Fruit fly (Drosophila melanogaster) whole organism, embryonic: Measurements from ENCODE around the gene CG34148.

Experiments used
- Asciz ChIP-seq: fragments of 200-800 bp; sonication (Bioruptor generic); optimal IDR thresholded peaks from 2 replicates; lab custom pipeline; 2017; ENCODE audit warnings: missing biosample characterization, mild to moderate bottlenecking, missing genetic modification characterization, missing genetic modification reagents
- CG17361 ChIP-seq: fragments of 200-800 bp; sonication (Bioruptor generic); IDR thresholded peaks from 3 replicates; pipeline ENCODE4 v1.3.6; 2022; ENCODE audit warnings: missing biosample characterization, missing genetic modification characterization
- CG18011 ChIP-seq: fragments of 200-800 bp; sonication (Bioruptor generic); optimal IDR thresholded peaks from 2 replicates; lab custom pipeline; 2017; ENCODE audit warnings: missing biosample characterization, missing genetic modification characterization, mild to moderate bottlenecking, moderate library complexity, missing genotype
- CG3847 ChIP-seq: fragments of 200-800 bp; sonication (Bioruptor generic); IDR thresholded peaks from 2 replicates; pipeline ENCODE4 v1.3.6; 2022; ENCODE audit warnings: missing biosample characterization, missing genetic modification characterization
- Hsf ChIP-seq: fragments of 200-800 bp; sonication (Bioruptor generic); optimal IDR thresholded peaks from 3 replicates; lab custom pipeline; 2016; ENCODE audit warnings: missing biosample characterization, missing genetic modification characterization
- Opbp ChIP-seq: fragments of 200-800 bp; sonication (Bioruptor generic); IDR thresholded peaks from 3 replicates; pipeline ENCODE4 v1.3.6; 2022; ENCODE audit warnings: missing biosample characterization, missing genetic modification characterization; ENCODE audit not compliant: partially characterized antibody
- Poxn ChIP-seq: fragments of 200-800 bp; sonication (Bioruptor generic); IDR thresholded peaks from 2 replicates; pipeline ENCODE4 v1.3.6; 2022; ENCODE audit warnings: missing biosample characterization, missing genetic modification characterization
- ap ChIP-seq: fragments of 200-800 bp; sonication (Bioruptor generic); IDR thresholded peaks from 2 replicates; pipeline ENCODE4 v1.3.6; 2022; ENCODE audit warnings: missing biosample characterization, missing genetic modification characterization
- dysf ChIP-seq: fragments of 200-800 bp; sonication (Bioruptor generic); IDR thresholded peaks from 3 replicates; pipeline ENCODE4 v1.3.6; 2022; ENCODE audit warnings: missing biosample characterization, missing genetic modification characterization
- phol ChIP-seq: fragments of 200-800 bp; sonication (Bioruptor generic); optimal IDR thresholded peaks from 3 replicates; lab custom pipeline; 2018; ENCODE audit warnings: missing biosample characterization, mild to moderate bottlenecking, missing genetic modification characterization, moderate library complexity
- pita ChIP-seq: fragments of 200-800 bp; sonication (Bioruptor generic); optimal IDR thresholded peaks from 2 replicates; lab custom pipeline; 2017; ENCODE audit warnings: missing biosample characterization, mild to moderate bottlenecking, missing genetic modification characterization
- pum ChIP-seq: fragments of 200-800 bp; sonication (Bioruptor generic); optimal IDR thresholded peaks from 2 replicates; lab custom pipeline; 2016; ENCODE audit warnings: missing biosample characterization, missing genetic modification characterization
- row ChIP-seq: fragments of 200-800 bp; sonication (Bioruptor generic); IDR thresholded peaks from 3 replicates; pipeline ENCODE4 v1.3.6; 2022; ENCODE audit warnings: missing biosample characterization, missing genetic modification characterization

- no peak for TF ChIP-seq CG18011 (GFP tag; lab: Kevin White, UChicago)
- no peak for TF ChIP-seq CG3847 (GFP tag; lab: Robert Waterston, UW)
- no peak for TF ChIP-seq ap (GFP tag; lab: Robert Waterston, UW)
- TF ChIP-seq Poxn (GFP tag; lab: Robert Waterston, UW): no peak
- TF ChIP-seq Hsf (GFP tag; lab: Kevin White, UChicago): no peak
- TF ChIP-seq dysf (GFP tag; lab: Robert Waterston, UW): no peak
- TF ChIP-seq Asciz (GFP tag; lab: Kevin White, UChicago): no peak
- no peak for TF ChIP-seq Opbp (GFP tag; lab: Robert Waterston, UW)
- TF ChIP-seq CG17361 (GFP tag; lab: Robert Waterston, UW): no peak
- TF ChIP-seq row (GFP tag; lab: Robert Waterston, UW): peak; percentile 22; the same call in 1 of the 3 replicates
- TF ChIP-seq pum (GFP tag; lab: Kevin White, UChicago): no peak
- no peak for TF ChIP-seq phol (tag; lab: Kevin White, UChicago)
- no peak for TF ChIP-seq pita (GFP tag; lab: Kevin White, UChicago)
Observed at dm6 chr3R:21836614-21837013, 41.9 kb downstream of the CG34148 start.
